Worm (Caenorhabditis elegans) whole organism, late embryonic: ENCODE data around the gene pqn-41.

Source experiments
- C38D4.7 ChIP-seq: fragments of 200-800 bp; sonication (Bioruptor generic); optimal IDR thresholded peaks from 2 replicates; lab custom pipeline; 2018; ENCODE audit warnings: mild to moderate bottlenecking, missing genetic modification characterization, moderate library complexity, missing compliant biosample characterization
- F13H6.1 ChIP-seq: sonication (generic microtip); optimal IDR thresholded peaks from 2 replicates; lab custom pipeline; 2016; ENCODE audit warnings: missing genetic modification characterization, missing compliant biosample characterization
- K02D7.2 ChIP-seq: sonication (generic microtip); optimal IDR thresholded peaks from 2 replicates; lab custom pipeline; 2017; ENCODE audit warnings: mild to moderate bottlenecking, missing genetic modification characterization, missing compliant biosample characterization
- T23F11.4 ChIP-seq: fragments of 200-800 bp; sonication (Bioruptor generic); optimal IDR thresholded peaks from 2 replicates; lab custom pipeline; 2018; ENCODE audit warnings: mild to moderate bottlenecking, missing genetic modification characterization, missing compliant biosample characterization
- ahr-1 ChIP-seq: sonication (generic microtip); optimal IDR thresholded peaks from 2 replicates; lab custom pipeline; 2016; ENCODE audit warnings: missing genetic modification characterization, missing compliant biosample characterization
- ama-1 ChIP-seq: fragments of 150-350 bp; optimal IDR thresholded peaks from 2 replicates; lab custom pipeline; 2014
- ceh-14 ChIP-seq: sonication (generic microtip); optimal IDR thresholded peaks from 2 replicates; lab custom pipeline; 2016; ENCODE audit warnings: missing genotype, missing genetic modification characterization, missing compliant biosample characterization
- ceh-24 ChIP-seq: sonication (generic microtip); optimal IDR thresholded peaks from 2 replicates; lab custom pipeline; 2016; ENCODE audit warnings: mild to moderate bottlenecking, missing genetic modification characterization, missing compliant biosample characterization
- ceh-31 ChIP-seq: sonication (generic microtip); optimal IDR thresholded peaks from 2 replicates; lab custom pipeline; 2016; ENCODE audit warnings: missing genetic modification characterization, missing compliant biosample characterization
- ceh-34 ChIP-seq: sonication (generic microtip); optimal IDR thresholded peaks from 2 replicates; lab custom pipeline; 2016; ENCODE audit warnings: mild to moderate bottlenecking, missing genetic modification characterization, missing compliant biosample characterization
- ceh-6 ChIP-seq: fragments of 200-800 bp; sonication (Bioruptor generic); optimal IDR thresholded peaks from 2 replicates; lab custom pipeline; 2018; ENCODE audit warnings: mild to moderate bottlenecking, missing genetic modification characterization, missing compliant biosample characterization
- ceh-9 ChIP-seq: sonication (generic microtip); optimal IDR thresholded peaks from 2 replicates; lab custom pipeline; 2016; ENCODE audit warnings: mild to moderate bottlenecking, missing genetic modification characterization, inconsistent platforms, missing compliant biosample characterization
- elt-2 ChIP-seq: sonication (generic microtip); optimal IDR thresholded peaks from 2 replicates; lab custom pipeline; 2016; ENCODE audit warnings: missing genetic modification reagents, missing genetic modification characterization, missing compliant biosample characterization
- ets-4 ChIP-seq: sonication (generic microtip); optimal IDR thresholded peaks from 2 replicates; lab custom pipeline; 2016; ENCODE audit warnings: missing genetic modification characterization, missing compliant biosample characterization
- fkh-10 ChIP-seq: fragments of 150-350 bp; optimal IDR thresholded peaks from 2 replicates; lab custom pipeline; 2014; ENCODE audit warnings: missing biosample characterization, missing genetic modification reagents, missing genetic modification characterization
- hlh-15 ChIP-seq: sonication (generic microtip); optimal IDR thresholded peaks from 2 replicates; lab custom pipeline; 2016; ENCODE audit warnings: missing genetic modification characterization, missing compliant biosample characterization
- lin-11 ChIP-seq: fragments of 200-800 bp; sonication (Bioruptor generic); optimal IDR thresholded peaks from 2 replicates; lab custom pipeline; 2018; ENCODE audit warnings: mild to moderate bottlenecking, missing genetic modification characterization, missing compliant biosample characterization
- nhr-11 ChIP-seq: fragments of 150-350 bp; optimal IDR thresholded peaks from 2 replicates; lab custom pipeline; 2014; ENCODE audit warnings: missing biosample characterization, missing genetic modification characterization
- odd-2 ChIP-seq: sonication (generic microtip); optimal IDR thresholded peaks from 2 replicates; lab custom pipeline; 2017; ENCODE audit warnings: antibody characterized with exemption, mild to moderate bottlenecking, missing genetic modification characterization, missing compliant biosample characterization
- pax-1 ChIP-seq: fragments of 150-350 bp; optimal IDR thresholded peaks from 2 replicates; lab custom pipeline; 2014; ENCODE audit warnings: missing biosample characterization, missing genetic modification characterization
- ref-2 ChIP-seq: sonication (generic microtip); optimal IDR thresholded peaks from 2 replicates; lab custom pipeline; 2016; ENCODE audit warnings: missing genetic modification characterization, missing compliant biosample characterization
- rnt-1 ChIP-seq: sonication (generic microtip); optimal IDR thresholded peaks from 2 replicates; lab custom pipeline; 2016; ENCODE audit warnings: missing genetic modification characterization, missing compliant biosample characterization
- sdc-2 ChIP-seq: sonication (generic microtip); optimal IDR thresholded peaks from 2 replicates; lab custom pipeline; 2016; ENCODE audit warnings: missing genotype, missing genetic modification characterization, missing compliant biosample characterization
- sox-2 ChIP-seq: fragments of 200-800 bp; sonication (Bioruptor generic); IDR thresholded peaks from 2 replicates; pipeline ENCODE4 v1.3.6; 2022; ENCODE audit warnings: missing genetic modification reagents, missing genetic modification characterization, missing compliant biosample characterization
- syd-9 ChIP-seq: sonication (generic microtip); optimal IDR thresholded peaks from 2 replicates; lab custom pipeline; 2016; ENCODE audit warnings: mild to moderate bottlenecking, missing genetic modification characterization, moderate library complexity, missing compliant biosample characterization
- tbx-2 ChIP-seq: sonication (generic microtip); optimal IDR thresholded peaks from 2 replicates; lab custom pipeline; 2016; ENCODE audit warnings: missing genetic modification characterization, missing compliant biosample characterization
- ttx-3 ChIP-seq: sonication (generic microtip); optimal IDR thresholded peaks from 2 replicates; lab custom pipeline; 2016; ENCODE audit warnings: missing genetic modification reagents, missing genetic modification characterization, missing compliant biosample characterization
- unc-3 ChIP-seq, 2 experiments: fragments of 200-800 bp in 1 of 2; sonication (Bioruptor generic) in 1 of 2; sonication (generic microtip) in 1 of 2; conservative IDR thresholded peaks in 1 of 2; optimal IDR thresholded peaks in 1 of 2; 2 replicates each; pipeline versions ENCODE4 v1.3.6 to Lab custom; 2016 to 2022; ENCODE audit warnings: missing compliant biosample characterization in 2 of 2, missing genetic modification characterization in 2 of 2, missing genetic modification reagents in 1 of 2

The pqn-41 gene

ce11 chrIII:1982597-1983244 is 77.0 kb downstream of the pqn-41 start, which contains the start of gene srd-66:
Gene srd-66, minus strand, starts transcription at chrIII:1982647.
- no peak for TF ChIP-seq ttx-3 (tag; lab: Kevin White, UChicago)
- TF ChIP-seq ref-2 (tag; lab: Kevin White, UChicago) = no peak
- TF ChIP-seq odd-2 (tag; lab: Kevin White, UChicago) = no peak
- TF ChIP-seq tbx-2 (tag; lab: Kevin White, UChicago) = no peak
- TF ChIP-seq ceh-31 (tag; lab: Kevin White, UChicago) = no peak
- TF ChIP-seq ceh-6 (GFP tag; lab: Kevin White, UChicago) = no peak
- TF ChIP-seq ceh-34 (tag; lab: Kevin White, UChicago) = no peak
- no peak for TF ChIP-seq K02D7.2 (tag; lab: Kevin White, UChicago)
- TF ChIP-seq lin-11 (tag; lab: Kevin White, UChicago) = no peak

ce11 chrIII:1984860-1985259 is 79.1 kb downstream of the pqn-41 start, which contains the start of gene Y39A3B.7:
Gene Y39A3B.7, minus strand, starts transcription at chrIII:1984960.
- TF ChIP-seq elt-2 (no peak), ceh-24 (no peak)
- TF ChIP-seq, all 69 proteins: peak for 0

ce11 chrIII:1987693-1988092 is 81.9 kb downstream of the pqn-41 start, which contains the start of gene Y39A3B.8:
Gene Y39A3B.8, plus strand, starts transcription at chrIII:1987993.
- TF ChIP-seq pax-1 (tag; lab: Kevin White, UChicago) (no peak), T23F11.4 (GFP tag; lab: Kevin White, UChicago) (no peak), sdc-2 (no peak), ama-1 (lab: Kevin White, UChicago) (no peak), rnt-1 (tag; lab: Kevin White, UChicago) (no peak), hlh-15 (tag; lab: Kevin White, UChicago) (no peak), C38D4.7 (no peak), ttx-3 (tag; lab: Kevin White, UChicago) (no peak), unc-3 (GFP tag; conservative IDR thresholded peaks at IDR 0.05; lab: Robert Waterston, UW) (no peak), unc-3 (tag; optimal IDR thresholded peaks at IDR 0.05; lab: Kevin White, UChicago) (no peak), sox-2 (GFP tag; lab: Robert Waterston, UW) (no peak), ceh-31 (tag; lab: Kevin White, UChicago) (no peak), ahr-1 (tag; lab: Kevin White, UChicago) (no peak), ceh-14 (tag; lab: Kevin White, UChicago) (no peak), ets-4 (tag; lab: Kevin White, UChicago) (no peak), nhr-11 (tag; lab: Kevin White, UChicago) (no peak), ceh-9 (tag; lab: Kevin White, UChicago) (no peak), fkh-10 (no peak), syd-9 (tag; lab: Kevin White, UChicago) (no peak), F13H6.1 (no peak)
